Fruit fly (Drosophila melanogaster) whole organism, prepupa: ENCODE measurements around the gene CG14074.

Source experiments
- CG10631 ChIP-seq: fragments of 200-800 bp; sonication (Bioruptor generic); optimal IDR thresholded peaks from 2 replicates; lab custom pipeline; 2016; ENCODE audit warnings: missing biosample characterization, missing genetic modification characterization
- CG10669 ChIP-seq: fragments of 200-800 bp; sonication (Bioruptor generic); optimal IDR thresholded peaks from 3 replicates; lab custom pipeline; 2018; ENCODE audit warnings: missing biosample characterization, mild to moderate bottlenecking, missing genetic modification characterization, moderate library complexity
- CG11294 ChIP-seq: fragments of 200-800 bp; sonication (Bioruptor generic); IDR thresholded peaks from 2 replicates; pipeline ENCODE4 v1.3.6; 2022; ENCODE audit warnings: missing biosample characterization, missing genetic modification characterization
- CG11762 ChIP-seq: fragments of 200-800 bp; sonication (Bioruptor generic); optimal IDR thresholded peaks from 3 replicates; lab custom pipeline; 2016; ENCODE audit warnings: missing biosample characterization, missing genetic modification characterization; ENCODE audit not compliant: insufficient read depth
- CG11902 ChIP-seq: fragments of 200-800 bp; sonication (Bioruptor generic); optimal IDR thresholded peaks from 3 replicates; lab custom pipeline; 2016; ENCODE audit warnings: missing biosample characterization, missing genetic modification characterization
- CG15336 ChIP-seq: fragments of 200-800 bp; sonication (Bioruptor generic); IDR thresholded peaks from 2 replicates; pipeline ENCODE4 v1.3.6; 2022; ENCODE audit warnings: missing biosample characterization, missing genetic modification characterization
- CG1621 ChIP-seq: fragments of 200-800 bp; sonication (Bioruptor generic); optimal IDR thresholded peaks from 3 replicates; lab custom pipeline; 2018; ENCODE audit warnings: missing biosample characterization, mild to moderate bottlenecking, missing genetic modification characterization
- CG16779 ChIP-seq: fragments of 200-800 bp; sonication (Bioruptor generic); optimal IDR thresholded peaks from 3 replicates; lab custom pipeline; 2017; ENCODE audit warnings: missing biosample characterization, mild to moderate bottlenecking, missing genetic modification characterization
- CG3032 ChIP-seq: fragments of 200-800 bp; optimal IDR thresholded peaks from 2 replicates; lab custom pipeline; 2019; ENCODE audit warnings: missing biosample characterization, mild to moderate bottlenecking, missing genetic modification characterization, moderate library complexity
- CG31627 ChIP-seq: fragments of 200-800 bp; sonication (Bioruptor generic); optimal IDR thresholded peaks from 3 replicates; lab custom pipeline; 2016; ENCODE audit warnings: missing biosample characterization, missing genetic modification characterization
- CG32006 ChIP-seq: fragments of 200-800 bp; sonication (Bioruptor generic); optimal IDR thresholded peaks from 3 replicates; lab custom pipeline; 2017; ENCODE audit warnings: missing biosample characterization, mild to moderate bottlenecking, missing genetic modification characterization
- CG34406 ChIP-seq: fragments of 200-800 bp; sonication (Bioruptor generic); optimal IDR thresholded peaks from 3 replicates; lab custom pipeline; 2016; ENCODE audit warnings: missing biosample characterization, missing genetic modification characterization
- CG3919 ChIP-seq: fragments of 200-800 bp; sonication (Bioruptor generic); optimal IDR thresholded peaks from 3 replicates; lab custom pipeline; 2016; ENCODE audit warnings: missing biosample characterization, missing genetic modification characterization
- CG4318 ChIP-seq: fragments of 200-800 bp; sonication (Bioruptor generic); optimal IDR thresholded peaks from 3 replicates; lab custom pipeline; 2017; ENCODE audit warnings: missing biosample characterization, mild to moderate bottlenecking, missing genetic modification characterization
- CG6163 ChIP-seq: fragments of 200-800 bp; sonication (Bioruptor generic); IDR thresholded peaks from 3 replicates; pipeline ENCODE4 v1.3.6; 2022; ENCODE audit warnings: missing biosample characterization, missing genetic modification characterization
- CG6276 ChIP-seq: fragments of 200-800 bp; sonication (Bioruptor generic); optimal IDR thresholded peaks from 2 replicates; lab custom pipeline; 2017; ENCODE audit warnings: missing biosample characterization, mild to moderate bottlenecking, missing genetic modification characterization
- CG6792 ChIP-seq: fragments of 200-800 bp; sonication (Bioruptor generic); optimal IDR thresholded peaks from 3 replicates; lab custom pipeline; 2016; ENCODE audit warnings: missing biosample characterization, missing genetic modification characterization
- CG6808 ChIP-seq: fragments of 200-800 bp; sonication (Bioruptor generic); optimal IDR thresholded peaks from 3 replicates; lab custom pipeline; 2017; ENCODE audit warnings: missing biosample characterization, missing genetic modification characterization, mild to moderate bottlenecking, moderate library complexity, missing genetic modification reagents
- CG7368 ChIP-seq: fragments of 200-800 bp; sonication (Bioruptor generic); optimal IDR thresholded peaks from 3 replicates; lab custom pipeline; 2016; ENCODE audit warnings: missing biosample characterization, missing genetic modification characterization
- CG8119 ChIP-seq: fragments of 200-800 bp; sonication (Bioruptor generic); IDR thresholded peaks from 3 replicates; pipeline ENCODE4 v1.3.6; 2022; ENCODE audit warnings: missing biosample characterization, missing genetic modification characterization
- CG8319 ChIP-seq: fragments of 200-800 bp; sonication (Bioruptor generic); optimal IDR thresholded peaks from 3 replicates; lab custom pipeline; 2016; ENCODE audit warnings: missing biosample characterization, missing genetic modification characterization
- CG8632 ChIP-seq: fragments of 200-800 bp; sonication (Bioruptor generic); optimal IDR thresholded peaks from 3 replicates; lab custom pipeline; 2016; ENCODE audit warnings: missing biosample characterization, missing genetic modification characterization
- Eip75B ChIP-seq: fragments of 200-800 bp; sonication (Bioruptor generic); optimal IDR thresholded peaks from 3 replicates; lab custom pipeline; 2016; ENCODE audit warnings: missing biosample characterization, missing genetic modification characterization
- Eip78C ChIP-seq: fragments of 200-800 bp; sonication (Bioruptor generic); peaks from one replicate; lab custom pipeline; 2016; ENCODE audit warnings: missing biosample characterization, missing genetic modification characterization
- Eip93F ChIP-seq: fragments of 200-800 bp; sonication (Bioruptor generic); optimal IDR thresholded peaks from 2 replicates; lab custom pipeline; 2016; ENCODE audit warnings: missing biosample characterization, mild to moderate bottlenecking, missing genetic modification characterization
- Ets21C ChIP-seq: fragments of 200-800 bp; sonication (Bioruptor generic); optimal IDR thresholded peaks from 3 replicates; lab custom pipeline; 2016; ENCODE audit warnings: missing biosample characterization, missing genetic modification characterization
- Ets96B ChIP-seq: fragments of 200-800 bp; optimal IDR thresholded peaks from 2 replicates; lab custom pipeline; 2019; ENCODE audit warnings: missing biosample characterization, mild to moderate bottlenecking, missing genetic modification characterization, moderate library complexity
- Gug ChIP-seq: fragments of 200-800 bp; sonication (Bioruptor generic); IDR thresholded peaks from 2 replicates; pipeline ENCODE4 v1.3.6; 2022; ENCODE audit warnings: missing biosample characterization, missing genetic modification characterization
- Hr38 ChIP-seq: sonication (Bioruptor generic); optimal IDR thresholded peaks from 2 replicates; lab custom pipeline; 2016; ENCODE audit warnings: missing biosample characterization, missing genetic modification characterization
- Hr4 ChIP-seq: fragments of 200-800 bp; sonication (Bioruptor generic); optimal IDR thresholded peaks from 3 replicates; lab custom pipeline; 2016; ENCODE audit warnings: missing biosample characterization, missing genetic modification characterization
- Lpt ChIP-seq: fragments of 200-800 bp; sonication (Bioruptor generic); optimal IDR thresholded peaks from 3 replicates; lab custom pipeline; 2016; ENCODE audit warnings: missing biosample characterization, missing genetic modification characterization
- Met ChIP-seq: fragments of 200-800 bp; sonication (Bioruptor generic); optimal IDR thresholded peaks from 3 replicates; lab custom pipeline; 2016; ENCODE audit warnings: missing biosample characterization, missing genetic modification characterization
- OdsH ChIP-seq: fragments of 200-800 bp; sonication (Bioruptor generic); optimal IDR thresholded peaks from 3 replicates; lab custom pipeline; 2016; ENCODE audit warnings: missing biosample characterization, missing genetic modification characterization
- Smox ChIP-seq: fragments of 200-800 bp; sonication (Bioruptor generic); optimal IDR thresholded peaks from 3 replicates; lab custom pipeline; 2016; ENCODE audit warnings: missing biosample characterization, missing genetic modification characterization
- Sox102F ChIP-seq: fragments of 200-800 bp; sonication (Bioruptor generic); optimal IDR thresholded peaks from 2 replicates; lab custom pipeline; 2016; ENCODE audit warnings: missing biosample characterization, mild to moderate bottlenecking, missing genetic modification characterization
- Sox15 ChIP-seq: fragments of 200-800 bp; sonication (Bioruptor generic); optimal IDR thresholded peaks from 3 replicates; lab custom pipeline; 2016; ENCODE audit warnings: missing biosample characterization, missing genetic modification characterization
- achi ChIP-seq: fragments of 200-800 bp; sonication (Bioruptor generic); optimal IDR thresholded peaks from 3 replicates; lab custom pipeline; 2016; ENCODE audit warnings: missing biosample characterization, missing genetic modification characterization
- acj6 ChIP-seq: fragments of 200-800 bp; sonication (Bioruptor generic); optimal IDR thresholded peaks from 3 replicates; lab custom pipeline; 2016; ENCODE audit warnings: missing biosample characterization, missing genetic modification characterization
- cyc ChIP-seq: fragments of 200-800 bp; sonication (Bioruptor generic); optimal IDR thresholded peaks from 3 replicates; lab custom pipeline; 2016; ENCODE audit warnings: missing biosample characterization, missing genetic modification characterization
- dac ChIP-seq: fragments of 200-800 bp; sonication (Bioruptor generic); optimal IDR thresholded peaks from 2 replicates; lab custom pipeline; 2017; ENCODE audit warnings: missing biosample characterization, mild to moderate bottlenecking, missing genetic modification characterization
- dsx ChIP-seq: fragments of 200-800 bp; optimal IDR thresholded peaks from 3 replicates; lab custom pipeline; 2019; ENCODE audit warnings: missing biosample characterization, mild to moderate bottlenecking, missing genetic modification characterization, moderate library complexity; ENCODE audit not compliant: poor library complexity, severe bottlenecking
- eg ChIP-seq: fragments of 200-800 bp; sonication (Bioruptor generic); IDR thresholded peaks from 3 replicates; pipeline ENCODE4 v1.3.6; 2022; ENCODE audit warnings: missing biosample characterization, missing genetic modification characterization
- esn ChIP-seq: fragments of 200-800 bp; sonication (Bioruptor generic); optimal IDR thresholded peaks from 2 replicates; lab custom pipeline; 2016; ENCODE audit warnings: missing biosample characterization, mild to moderate bottlenecking, missing genetic modification characterization, moderate library complexity
- fd59A ChIP-seq: fragments of 200-800 bp; sonication (Bioruptor generic); optimal IDR thresholded peaks from 2 replicates; lab custom pipeline; 2017; ENCODE audit warnings: missing biosample characterization, mild to moderate bottlenecking, missing genetic modification characterization, missing genetic modification reagents
- fd85E ChIP-seq: fragments of 200-800 bp; sonication (Bioruptor generic); optimal IDR thresholded peaks from 3 replicates; lab custom pipeline; 2016; ENCODE audit warnings: missing biosample characterization, missing genetic modification characterization
- fkh ChIP-seq: fragments of 200-800 bp; sonication (Bioruptor generic); optimal IDR thresholded peaks from 3 replicates; lab custom pipeline; 2017; ENCODE audit warnings: missing biosample characterization, mild to moderate bottlenecking, missing genetic modification characterization, moderate library complexity
- net ChIP-seq: fragments of 200-800 bp; sonication (Bioruptor generic); optimal IDR thresholded peaks from 3 replicates; lab custom pipeline; 2016; ENCODE audit warnings: missing biosample characterization, missing genetic modification characterization
- pdm3 ChIP-seq: fragments of 200-800 bp; sonication (Bioruptor generic); optimal IDR thresholded peaks from 3 replicates; lab custom pipeline; 2016; ENCODE audit warnings: missing biosample characterization, missing genetic modification characterization
- salr ChIP-seq, 2 experiments: fragments of 200-800 bp; sonication (Bioruptor generic); optimal IDR thresholded peaks; 3 replicates each; lab custom pipeline; 2016 to 2018; ENCODE audit warnings: missing biosample characterization in 2 of 2, missing genetic modification characterization in 2 of 2, mild to moderate bottlenecking in 1 of 2
- spab ChIP-seq: fragments of 200-800 bp; sonication (Bioruptor generic); optimal IDR thresholded peaks from 2 replicates; lab custom pipeline; 2017; ENCODE audit warnings: missing biosample characterization, mild to moderate bottlenecking, missing genetic modification characterization, missing genetic modification reagents
- svp ChIP-seq: fragments of 200-800 bp; sonication (Bioruptor generic); peaks from one replicate; lab custom pipeline; 2016; ENCODE audit warnings: missing biosample characterization, missing genetic modification characterization
- topi ChIP-seq: fragments of 200-800 bp; sonication (Bioruptor generic); optimal IDR thresholded peaks from 3 replicates; lab custom pipeline; 2016; ENCODE audit warnings: missing biosample characterization, missing genetic modification characterization
- vri ChIP-seq: fragments of 200-800 bp; sonication (Bioruptor generic); optimal IDR thresholded peaks from 3 replicates; lab custom pipeline; 2016; ENCODE audit warnings: missing biosample characterization, mild to moderate bottlenecking, missing genetic modification characterization

The CG14074 gene

DNA sequence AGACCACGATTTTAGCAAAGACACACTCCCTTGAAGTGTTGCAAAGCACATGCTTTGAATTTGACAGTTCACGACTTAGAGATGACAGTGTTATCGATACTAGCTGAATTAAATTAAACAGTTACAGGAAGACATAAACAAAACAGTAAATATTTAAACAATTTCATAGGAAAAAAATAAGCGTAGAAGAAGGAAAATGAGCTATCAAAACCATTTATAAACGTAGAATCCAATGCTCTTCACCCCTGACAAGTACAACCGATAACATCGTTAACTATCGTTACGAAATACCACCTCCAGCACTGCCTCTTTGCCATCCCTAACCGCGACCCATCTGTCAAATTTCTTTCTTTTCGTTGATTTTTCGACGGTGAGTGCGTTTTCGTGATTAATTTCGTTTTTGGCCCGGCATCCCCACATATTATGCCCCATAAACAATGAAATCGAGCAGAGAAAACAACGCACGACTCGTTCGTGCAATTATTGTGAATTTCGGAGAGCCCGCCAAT lies 32.8 kb downstream of the CG14074 start, which contains the start of gene RpL26:
Gene RpL26 (plus strand): TSS at position 106 of the 509 bp plus-strand sequence.
- peak; percentile 14 for TF ChIP-seq dsx (GFP tag; lab: Kevin White, UChicago)
- TF ChIP-seq dac (GFP tag; lab: Kevin White, UChicago), result no peak
- no peak for TF ChIP-seq CG3919 (GFP tag; lab: Kevin White, UChicago)
- peak; percentile 79 for TF ChIP-seq Eip78C (GFP tag; lab: Kevin White, UChicago)
- no peak for TF ChIP-seq Hr4
- no peak for TF ChIP-seq CG1621
- peak; percentile 41; the same call in 1 of the 2 replicates for TF ChIP-seq CG11294 (GFP tag; lab: Robert Waterston, UW)
- no peak for TF ChIP-seq Smox (GFP tag; lab: Kevin White, UChicago)
- peak; percentile 63 for TF ChIP-seq cyc (GFP tag; lab: Kevin White, UChicago)
- no peak for TF ChIP-seq svp (GFP tag; lab: Kevin White, UChicago)
- no peak for TF ChIP-seq CG6808 (GFP tag; lab: Kevin White, UChicago)
- TF ChIP-seq Eip75B (GFP tag; lab: Kevin White, UChicago), result no peak
- no peak for TF ChIP-seq vri (GFP tag; lab: Kevin White, UChicago)
- TF ChIP-seq CG6163 (GFP tag; lab: Robert Waterston, UW), result peak; percentile 58; the same call in 2 of the 3 replicates
- peak; percentile 57 for TF ChIP-seq CG34406 (GFP tag; lab: Kevin White, UChicago)
- no peak for TF ChIP-seq CG8632
- TF ChIP-seq CG8319 (GFP tag; lab: Kevin White, UChicago), result peak; percentile 45
- TF ChIP-seq CG11762 (GFP tag; lab: Kevin White, UChicago), result no peak
- TF ChIP-seq Eip93F, result no peak
- TF ChIP-seq acj6 (GFP tag; lab: Kevin White, UChicago), result peak; percentile 52
- peak; percentile 60 for TF ChIP-seq CG3032
- TF ChIP-seq OdsH, result no peak
- no peak for TF ChIP-seq CG16779 (tag; lab: Kevin White, UChicago)
- no peak for TF ChIP-seq Met
- no peak for TF ChIP-seq fkh (GFP tag; lab: Kevin White, UChicago)
- TF ChIP-seq Lpt (GFP tag; lab: Kevin White, UChicago), result no peak
- peak; percentile 25 for TF ChIP-seq Ets96B (tag; lab: Kevin White, UChicago)
- no peak for TF ChIP-seq CG7368
- TF ChIP-seq CG8119 (GFP tag; lab: Robert Waterston, UW), result no peak
- TF ChIP-seq CG15336 (GFP tag; lab: Robert Waterston, UW), result no peak
- no peak for TF ChIP-seq pdm3 (GFP tag; lab: Kevin White, UChicago)
- TF ChIP-seq CG32006 (GFP tag; lab: Kevin White, UChicago), result no peak
- TF ChIP-seq Ets21C (GFP tag; lab: Kevin White, UChicago), result peak; percentile 77
- TF ChIP-seq Sox15 (GFP tag; lab: Kevin White, UChicago), result peak; percentile 55
- no peak for TF ChIP-seq net (GFP tag; lab: Kevin White, UChicago)
- no peak for TF ChIP-seq salr (GFP tag; optimal IDR thresholded peaks at IDR 0.05; lab: Kevin White, UChicago)
- peak; percentile 50 for TF ChIP-seq CG6792 (GFP tag; lab: Kevin White, UChicago)
- no peak for TF ChIP-seq fd85E
- TF ChIP-seq Gug (GFP tag; lab: Robert Waterston, UW), result 0 out of 2 replicates have a peak, but pooled peaks have one; percentile 14
- no peak for TF ChIP-seq CG6276 (GFP tag; lab: Kevin White, UChicago)
- no peak for TF ChIP-seq Sox102F
- TF ChIP-seq eg (GFP tag; lab: Robert Waterston, UW), result peak; percentile 60; the same call in 1 of the 3 replicates
- peak; percentile 50 for TF ChIP-seq CG11902 (GFP tag; lab: Kevin White, UChicago)
- no peak for TF ChIP-seq Hr38 (GFP tag; lab: Kevin White, UChicago)
- peak; percentile 81 for TF ChIP-seq esn (GFP tag; lab: Kevin White, UChicago)
- TF ChIP-seq CG4318 (GFP tag; lab: Kevin White, UChicago), result no peak
- peak; percentile 68 for TF ChIP-seq topi (GFP tag; lab: Kevin White, UChicago)
- no peak for TF ChIP-seq CG10669 (GFP tag; lab: Kevin White, UChicago)
- TF ChIP-seq achi (GFP tag; lab: Kevin White, UChicago), result peak; percentile 100
- peak; percentile 86 for TF ChIP-seq CG31627 (GFP tag; lab: Kevin White, UChicago)
- no peak for TF ChIP-seq spab (GFP tag; lab: Kevin White, UChicago)
- TF ChIP-seq CG10631 (GFP tag; lab: Kevin White, UChicago), result peak; percentile 68
- TF ChIP-seq fd59A, result peak; percentile 45
